Fruit fly (Drosophila melanogaster) whole organism, embryonic: ENCODE results near the gene mRpL28.

ENCODE experiments used
- Blimp-1 ChIP-seq: fragments of 200-800 bp; sonication (Bioruptor generic); optimal IDR thresholded peaks from 3 replicates; lab custom pipeline; 2018; ENCODE audit warnings: missing biosample characterization, missing genetic modification characterization, mild to moderate bottlenecking, moderate library complexity, missing genetic modification reagents
- CG10267 ChIP-seq: fragments of 200-800 bp; sonication (Bioruptor generic); optimal IDR thresholded peaks from 2 replicates; lab custom pipeline; 2018; ENCODE audit warnings: missing biosample characterization, mild to moderate bottlenecking, missing genetic modification characterization, moderate library complexity
- CG10274 ChIP-seq: fragments of 200-800 bp; sonication (Bioruptor generic); optimal IDR thresholded peaks from 3 replicates; lab custom pipeline; 2017; ENCODE audit warnings: missing biosample characterization, mild to moderate bottlenecking, missing genetic modification characterization
- CG12104 ChIP-seq: fragments of 200-800 bp; sonication (Bioruptor generic); optimal IDR thresholded peaks from 3 replicates; lab custom pipeline; 2016; ENCODE audit warnings: missing biosample characterization, missing genetic modification characterization
- CG12659 ChIP-seq: fragments of 200-800 bp; sonication (Bioruptor generic); optimal IDR thresholded peaks from 3 replicates; lab custom pipeline; 2017; ENCODE audit warnings: mild to moderate bottlenecking, missing biosample characterization, missing genetic modification reagents, missing genetic modification characterization
- CG13424 ChIP-seq: fragments of 200-800 bp; sonication (Bioruptor generic); optimal IDR thresholded peaks from 2 replicates; lab custom pipeline; 2019; ENCODE audit warnings: missing biosample characterization, mild to moderate bottlenecking, missing genetic modification characterization, moderate library complexity
- CG14710 ChIP-seq: fragments of 200-800 bp; sonication (Bioruptor generic); optimal IDR thresholded peaks from 3 replicates; lab custom pipeline; 2019; ENCODE audit warnings: missing biosample characterization, mild to moderate bottlenecking, missing genetic modification characterization, moderate library complexity
- CG16779 ChIP-seq: fragments of 200-800 bp; sonication (Bioruptor generic); IDR thresholded peaks from 2 replicates; pipeline ENCODE4 v1.3.6; 2022; ENCODE audit warnings: missing biosample characterization, missing genetic modification characterization
- CG17385 ChIP-seq: fragments of 200-800 bp; sonication (Bioruptor generic); optimal IDR thresholded peaks from 3 replicates; lab custom pipeline; 2018; ENCODE audit warnings: missing biosample characterization, mild to moderate bottlenecking, missing genetic modification characterization
- CG17612 ChIP-seq: fragments of 200-800 bp; sonication (Bioruptor generic); IDR thresholded peaks from 2 replicates; pipeline ENCODE4 v1.3.6; 2022; ENCODE audit warnings: missing biosample characterization, missing genetic modification characterization
- CG17829 ChIP-seq: fragments of 200-800 bp; optimal IDR thresholded peaks from 2 replicates; lab custom pipeline; 2019; ENCODE audit warnings: missing biosample characterization, mild to moderate bottlenecking, missing genetic modification characterization, moderate library complexity
- CG42726 ChIP-seq: fragments of 200-800 bp; sonication (Bioruptor generic); IDR thresholded peaks from 2 replicates; pipeline ENCODE4 v1.3.6; 2022; ENCODE audit warnings: missing biosample characterization, missing genetic modification characterization; ENCODE audit not compliant: partially characterized antibody
- CG4730 ChIP-seq: fragments of 200-800 bp; sonication (Bioruptor generic); IDR thresholded peaks from 2 replicates; pipeline ENCODE4 v1.3.6; 2022; ENCODE audit warnings: missing biosample characterization, missing genetic modification characterization
- CG5245 ChIP-seq: fragments of 200-800 bp; sonication (Bioruptor generic); optimal IDR thresholded peaks from 3 replicates; lab custom pipeline; 2016; ENCODE audit warnings: missing biosample characterization, missing genetic modification characterization
- CG6654 ChIP-seq: fragments of 200-800 bp; sonication (Bioruptor generic); optimal IDR thresholded peaks from 2 replicates; lab custom pipeline; 2017; ENCODE audit warnings: missing biosample characterization, mild to moderate bottlenecking, missing genetic modification characterization
- CG7271 ChIP-seq: fragments of 200-800 bp; sonication (Bioruptor generic); optimal IDR thresholded peaks from 2 replicates; lab custom pipeline; 2018; ENCODE audit warnings: missing biosample characterization, mild to moderate bottlenecking, missing genetic modification characterization, moderate library complexity
- CG8089 ChIP-seq: fragments of 200-800 bp; sonication (Bioruptor generic); optimal IDR thresholded peaks from 3 replicates; lab custom pipeline; 2016; ENCODE audit warnings: missing biosample characterization, missing genetic modification characterization
- CG8944 ChIP-seq: fragments of 200-800 bp; sonication (Bioruptor generic); optimal IDR thresholded peaks from 3 replicates; lab custom pipeline; 2016; ENCODE audit warnings: missing biosample characterization, missing genetic modification characterization
- CG9215 ChIP-seq: fragments of 200-800 bp; sonication (Bioruptor generic); IDR thresholded peaks from 2 replicates; pipeline ENCODE4 v1.3.6; 2022; ENCODE audit warnings: missing biosample characterization, missing genetic modification characterization
- Camta ChIP-seq: fragments of 200-800 bp; sonication (Bioruptor generic); optimal IDR thresholded peaks from 2 replicates; lab custom pipeline; 2016; ENCODE audit warnings: missing biosample characterization, missing genetic modification characterization
- D19A ChIP-seq: fragments of 200-800 bp; optimal IDR thresholded peaks from 3 replicates; lab custom pipeline; 2019; ENCODE audit warnings: missing biosample characterization, mild to moderate bottlenecking, missing genetic modification characterization, moderate library complexity
- Dbx ChIP-seq: fragments of 200-800 bp; sonication (Bioruptor generic); IDR thresholded peaks from 3 replicates; pipeline ENCODE4 v1.3.6; 2022; ENCODE audit warnings: missing biosample characterization, missing genetic modification characterization
- HLHmδ ChIP-seq: fragments of 200-800 bp; sonication (Bioruptor generic); optimal IDR thresholded peaks from 2 replicates; lab custom pipeline; 2018; ENCODE audit warnings: missing biosample characterization, mild to moderate bottlenecking, missing genetic modification characterization, moderate library complexity
- Hand ChIP-seq: fragments of 200-800 bp; sonication (Bioruptor generic); optimal IDR thresholded peaks from 2 replicates; lab custom pipeline; 2017; ENCODE audit warnings: mild to moderate bottlenecking, missing biosample characterization, missing genetic modification reagents, missing genetic modification characterization
- Hsf ChIP-seq: fragments of 200-800 bp; sonication (Bioruptor generic); optimal IDR thresholded peaks from 3 replicates; lab custom pipeline; 2016; ENCODE audit warnings: missing biosample characterization, missing genetic modification characterization
- Lim3 ChIP-seq: fragments of 200-800 bp; sonication (Bioruptor generic); IDR thresholded peaks from 2 replicates; pipeline ENCODE4 v1.3.6; 2022; ENCODE audit warnings: missing biosample characterization, missing genetic modification characterization
- Lpt ChIP-seq: fragments of >200 bp; optimal IDR thresholded peaks from 2 replicates; lab custom pipeline; 2018; ENCODE audit warnings: missing biosample characterization, missing genetic modification characterization
- Rx ChIP-seq: fragments of 200-800 bp; sonication (Bioruptor generic); IDR thresholded peaks from 2 replicates; pipeline ENCODE4 v1.3.6; 2022; ENCODE audit warnings: missing biosample characterization, missing genetic modification characterization
- Stat92E ChIP-seq, 3 experiments: fragments of >200 bp in 2 of 3; fragments of 200-800 bp in 1 of 3; sonication (Bioruptor generic) in 1 of 3; optimal IDR thresholded peaks; 2 replicates each; lab custom pipeline; 2017 to 2019; ENCODE audit warnings: missing biosample characterization in 3 of 3, missing genetic modification characterization in 3 of 3, mild to moderate bottlenecking in 1 of 3, moderate library complexity in 1 of 3
- Usf ChIP-seq: fragments of 200-800 bp; sonication (Bioruptor generic); optimal IDR thresholded peaks from 2 replicates; lab custom pipeline; 2017; ENCODE audit warnings: missing genotype, missing biosample characterization, missing genetic modification characterization
- abd-A ChIP-seq: fragments of 200-800 bp; sonication (Bioruptor generic); optimal IDR thresholded peaks from 3 replicates; lab custom pipeline; 2019; ENCODE audit warnings: missing biosample characterization, mild to moderate bottlenecking, missing genetic modification characterization, moderate library complexity
- az2 ChIP-seq: fragments of 200-800 bp; sonication (Bioruptor generic); optimal IDR thresholded peaks from 3 replicates; lab custom pipeline; 2016; ENCODE audit warnings: missing biosample characterization, missing genetic modification characterization
- bigmax ChIP-seq: fragments of 200-800 bp; sonication (Bioruptor generic); optimal IDR thresholded peaks from 2 replicates; lab custom pipeline; 2018; ENCODE audit warnings: missing biosample characterization, mild to moderate bottlenecking, missing genetic modification characterization
- crol ChIP-seq: fragments of 200-800 bp; sonication (Bioruptor generic); IDR thresholded peaks from 2 replicates; pipeline ENCODE4 v1.3.6; 2022; ENCODE audit warnings: missing biosample characterization, missing genetic modification characterization
- crp ChIP-seq, 2 experiments: fragments of 200-800 bp; sonication (Bioruptor generic); optimal IDR thresholded peaks; 2 replicates in 1 of 2; 3 replicates in 1 of 2; lab custom pipeline; 2017; ENCODE audit warnings: missing biosample characterization in 2 of 2, missing genetic modification characterization in 2 of 2, mild to moderate bottlenecking in 1 of 2, moderate library complexity in 1 of 2
- dan ChIP-seq: fragments of 200-800 bp; sonication (Bioruptor generic); IDR thresholded peaks from 2 replicates; pipeline ENCODE4 v1.3.6; 2022; ENCODE audit warnings: missing biosample characterization, missing genetic modification characterization
- dm ChIP-seq: fragments of 200-800 bp; sonication (Bioruptor generic); optimal IDR thresholded peaks from 3 replicates; lab custom pipeline; 2016; ENCODE audit warnings: missing biosample characterization, missing genetic modification characterization
- fd3F ChIP-seq: fragments of 200-800 bp; sonication (Bioruptor generic); optimal IDR thresholded peaks from 2 replicates; lab custom pipeline; 2018; ENCODE audit warnings: missing biosample characterization, mild to moderate bottlenecking, missing genetic modification characterization, moderate library complexity
- fd96Cb ChIP-seq: fragments of 200-800 bp; sonication (Bioruptor generic); optimal IDR thresholded peaks from 2 replicates; lab custom pipeline; 2018; ENCODE audit warnings: missing biosample characterization, mild to moderate bottlenecking, missing genetic modification characterization, moderate library complexity
- gce ChIP-seq: fragments of 200-800 bp; sonication (Bioruptor generic); IDR thresholded peaks from 3 replicates; pipeline ENCODE4 v1.3.6; 2022; ENCODE audit warnings: missing biosample characterization, missing genetic modification characterization
- odd ChIP-seq: fragments of 200-800 bp; sonication (Bioruptor generic); optimal IDR thresholded peaks from 2 replicates; lab custom pipeline; 2017; ENCODE audit warnings: missing biosample characterization, mild to moderate bottlenecking, missing genetic modification characterization
- pnt ChIP-seq: fragments of 200-800 bp; sonication (Bioruptor generic); optimal IDR thresholded peaks from 3 replicates; lab custom pipeline; 2016; ENCODE audit warnings: missing biosample characterization, missing genetic modification characterization
- pzg ChIP-seq: fragments of 200-800 bp; sonication (Bioruptor generic); optimal IDR thresholded peaks from 3 replicates; lab custom pipeline; 2018; ENCODE audit warnings: missing biosample characterization, mild to moderate bottlenecking, missing genetic modification characterization, moderate library complexity
- seq ChIP-seq: fragments of 200-800 bp; sonication (Bioruptor generic); IDR thresholded peaks from 2 replicates; pipeline ENCODE4 v1.3.6; 2022; ENCODE audit warnings: missing biosample characterization, missing genetic modification characterization
- sqz ChIP-seq: fragments of 200-800 bp; sonication (Bioruptor generic); optimal IDR thresholded peaks from 3 replicates; lab custom pipeline; 2018; ENCODE audit warnings: missing biosample characterization, mild to moderate bottlenecking, missing genetic modification characterization
- tup ChIP-seq: fragments of 200-800 bp; sonication (Bioruptor generic); optimal IDR thresholded peaks from 2 replicates; lab custom pipeline; 2016; ENCODE audit warnings: missing biosample characterization, mild to moderate bottlenecking, missing genetic modification characterization, moderate library complexity
- yki ChIP-seq: fragments of >200 bp; optimal IDR thresholded peaks from 3 replicates; lab custom pipeline; 2018

mRpL28 gene

DNA sequence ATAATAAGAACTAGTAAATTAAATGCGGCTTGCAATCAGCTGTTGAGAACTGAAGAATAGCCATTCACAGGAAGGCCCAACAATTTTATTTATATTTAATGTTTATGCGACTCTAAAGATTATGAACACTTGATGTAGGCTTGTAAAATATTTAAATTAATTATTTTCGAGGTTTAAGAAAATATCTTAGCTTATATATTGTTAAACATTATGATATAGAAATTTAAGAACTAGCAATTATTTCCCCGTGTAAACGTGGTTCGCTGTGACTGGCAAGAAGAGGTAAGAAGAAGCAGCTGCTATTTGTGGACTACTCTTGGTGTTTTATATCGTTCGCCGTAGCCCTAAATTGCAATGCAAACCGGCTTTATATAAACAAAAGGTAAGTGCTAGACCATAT, 28.5 kb upstream of the mRpL28 start, which contains the start of the genes mRpL24 and betaggt-I (continued):
- TF ChIP-seq CG17612 (GFP tag; lab: Robert Waterston, UW) (peak; percentile 89), abd-A (tag; lab: Kevin White, UChicago) (no peak), fd96Cb (peak; percentile 94), Camta (GFP tag; lab: Kevin White, UChicago) (peak; percentile 68), D19A (tag; lab: Kevin White, UChicago) (peak; percentile 93), yki (lab: Kevin White, UChicago) (peak; percentile 56), CG12659 (peak; percentile 98), CG13424 (peak; percentile 98), odd (GFP tag; lab: Kevin White, UChicago) (peak; percentile 90), CG9215 (GFP tag; lab: Robert Waterston, UW) (peak; percentile 93), tup (GFP tag; lab: Kevin White, UChicago) (peak; percentile 75), Lpt (no peak), dm (GFP tag; lab: Kevin White, UChicago) (peak; percentile 67), fd3F (GFP tag; lab: Kevin White, UChicago) (peak; percentile 96), pzg (peak; percentile 54), HLHmδ (GFP tag; lab: Kevin White, UChicago) (no peak), CG5245 (GFP tag; lab: Kevin White, UChicago) (peak; percentile 86), Usf (peak; percentile 91), dan (GFP tag; lab: Robert Waterston, UW) (peak; percentile 33; the same call in 1 of the 2 replicates), CG4730 (GFP tag; lab: Robert Waterston, UW) (peak; percentile 92), CG17829 (tag; lab: Kevin White, UChicago) (peak; percentile 98), CG7271 (tag; lab: Kevin White, UChicago) (peak; percentile 89), CG12104 (GFP tag; lab: Kevin White, UChicago) (peak; percentile 94), Rx (peak; percentile 97), CG42726 (no peak), CG14710 (tag; lab: Kevin White, UChicago) (peak; percentile 96), Blimp-1 (GFP tag; lab: Kevin White, UChicago) (peak; percentile 94), CG6654 (GFP tag; lab: Kevin White, UChicago) (peak; percentile 81), Lim3 (peak; percentile 75; the same call in 1 of the 2 replicates), CG10267 (peak; percentile 92), CG8089 (GFP tag; lab: Kevin White, UChicago) (peak; percentile 55), Hand (GFP tag; lab: Kevin White, UChicago) (peak; percentile 77), pnt (GFP tag; lab: Kevin White, UChicago) (peak; percentile 72), seq (GFP tag; lab: Robert Waterston, UW) (peak; percentile 95), CG16779 (GFP tag; lab: Robert Waterston, UW) (peak; percentile 86), sqz (GFP tag; lab: Kevin White, UChicago) (no peak), bigmax (GFP tag; lab: Kevin White, UChicago) (no peak), CG10274 (GFP tag; lab: Kevin White, UChicago) (peak; percentile 71), Dbx (GFP tag; lab: Robert Waterston, UW) (peak; percentile 96), az2 (GFP tag; lab: Kevin White, UChicago) (peak; percentile 94), crol (GFP tag; lab: Robert Waterston, UW) (peak; percentile 62), Hsf (GFP tag; lab: Kevin White, UChicago) (peak; percentile 93), CG8944 (GFP tag; lab: Kevin White, UChicago) (peak; percentile 75), CG17385 (peak; percentile 99), gce (GFP tag; lab: Robert Waterston, UW) (peak; percentile 96), Stat92E (GFP tag; optimal IDR thresholded peaks at IDR 0.05; lab: Kevin White, UChicago) (peak in 1 of 3 experiments; percentile 85), crp (GFP tag; optimal IDR thresholded peaks at IDR 0.05; lab: Kevin White, UChicago) (peak; percentile 38 to 94)
